Worm (Caenorhabditis elegans): ENCODE results near the gene F40F11.3.

DNA sequence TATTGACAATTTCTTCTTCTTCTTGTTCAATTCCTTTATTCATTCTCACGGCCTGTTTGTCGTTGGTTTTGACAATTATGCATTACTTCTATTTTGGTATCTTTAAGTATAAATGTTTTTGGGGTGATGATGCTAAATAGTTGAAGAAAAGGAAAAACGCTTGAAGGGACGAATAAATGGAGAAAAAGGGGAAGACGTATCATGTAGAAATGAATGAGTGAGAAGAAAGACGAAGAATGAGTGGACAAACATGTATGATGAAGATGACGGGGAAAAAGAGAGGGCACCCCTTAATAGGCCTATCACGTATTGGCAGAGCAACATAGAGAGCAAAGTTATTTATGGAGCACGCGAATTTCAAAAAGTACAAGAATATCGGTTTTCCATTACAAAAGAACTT, 45.1 kb downstream of the F40F11.3 start, which contains the start of gene M04B2.7:
- TF ChIP-seq med-1 (GFP tag; optimal IDR thresholded peaks at IDR 0.05; ENCODE audit: insufficient read depth) (no peak), ztf-23 (GFP tag; IDR thresholded peaks at IDR 0.05) (no peak), flt-1 (GFP tag; IDR thresholded peaks at IDR 0.05) (no peak), cog-1 (tag; optimal IDR thresholded peaks at IDR 0.05) (no peak), ztf-29 (GFP tag; IDR thresholded peaks at IDR 0.05) (no peak), T22C8.4 (GFP tag; IDR thresholded peaks at IDR 0.05) (no peak), tab-1 (GFP tag; IDR thresholded peaks at IDR 0.05) (no peak), ref-1 (GFP tag; conservative IDR thresholded peaks at IDR 0.05) (no peak)
